Worm (Caenorhabditis elegans): ENCODE results near the gene nspd-6.

DNA sequence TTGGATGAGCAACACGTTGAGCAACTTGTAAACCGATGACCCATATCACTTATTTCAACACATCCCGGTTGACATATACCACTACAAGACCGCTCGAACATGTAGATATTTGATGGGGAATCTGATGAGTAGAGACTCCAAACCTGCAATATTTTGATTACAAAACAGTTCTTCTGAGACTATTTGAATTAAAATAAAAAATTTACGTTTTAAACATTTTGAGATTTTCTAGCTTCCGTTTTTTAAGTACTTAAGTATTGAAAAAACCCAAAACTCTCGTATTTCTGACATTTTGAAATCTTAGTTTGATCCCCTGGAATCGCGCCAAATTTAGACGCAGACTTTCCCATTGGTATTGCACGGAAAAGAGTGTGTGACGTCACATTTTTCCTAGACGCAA is 8.3 kb downstream of the nspd-6 start, which contains the start of gene C24D10.49:
- TF ChIP-seq R02D3.7 (tag; optimal IDR thresholded peaks at IDR 0.05) (no peak), nhr-77 (tag; optimal IDR thresholded peaks at IDR 0.05) (no peak), nhr-11 (tag; optimal IDR thresholded peaks at IDR 0.05) (no peak), egl-27 (tag; optimal IDR thresholded peaks at IDR 0.05) (no peak), ztf-11 (tag; optimal IDR thresholded peaks at IDR 0.05) (no peak), unc-39 (tag; optimal IDR thresholded peaks at IDR 0.05) (no peak), ama-1 (optimal IDR thresholded peaks at IDR 0.05) (no peak), eor-1 (tag; optimal IDR thresholded peaks at IDR 0.05) (no peak), fos-1 (tag; optimal IDR thresholded peaks at IDR 0.05) (no peak), ceh-28 (tag; optimal IDR thresholded peaks at IDR 0.05) (no peak), nhr-28 (tag; optimal IDR thresholded peaks at IDR 0.05) (no peak), unc-62 (GFP tag; optimal IDR thresholded peaks at IDR 0.05) (no peak), ZK546.5 (tag; optimal IDR thresholded peaks at IDR 0.05) (no peak)

All from whole organism, L3 larva.